Fruit fly (Drosophila melanogaster) whole organism, embryonic: ENCODE results near the gene CG1847.

Source experiments
- Adf1 ChIP-seq: fragments of 200-800 bp; sonication (Bioruptor generic); IDR thresholded peaks from 2 replicates; pipeline ENCODE4 v1.3.6; 2022; ENCODE audit warnings: missing biosample characterization, missing genetic modification characterization
- Awh ChIP-seq: fragments of 200-800 bp; sonication (Bioruptor generic); IDR thresholded peaks from 2 replicates; pipeline ENCODE4, ENCODE4 v1.3.6; 2022; ENCODE audit warnings: missing biosample characterization, missing genetic modification characterization
- Bdp1 ChIP-seq: fragments of 200-800 bp; sonication (Bioruptor generic); optimal IDR thresholded peaks from 3 replicates; lab custom pipeline; 2016; ENCODE audit warnings: missing biosample characterization, missing genetic modification characterization
- CG10267 ChIP-seq: fragments of 200-800 bp; sonication (Bioruptor generic); optimal IDR thresholded peaks from 2 replicates; lab custom pipeline; 2018; ENCODE audit warnings: missing biosample characterization, mild to moderate bottlenecking, missing genetic modification characterization, moderate library complexity
- CG12155 ChIP-seq: fragments of 200-800 bp; sonication (Bioruptor generic); optimal IDR thresholded peaks from 3 replicates; lab custom pipeline; 2016; ENCODE audit warnings: missing biosample characterization, missing genetic modification characterization
- CG12659 ChIP-seq: fragments of 200-800 bp; sonication (Bioruptor generic); optimal IDR thresholded peaks from 3 replicates; lab custom pipeline; 2017; ENCODE audit warnings: mild to moderate bottlenecking, missing biosample characterization, missing genetic modification reagents, missing genetic modification characterization
- CG12942 ChIP-seq: fragments of 200-800 bp; sonication (Bioruptor generic); optimal IDR thresholded peaks from 3 replicates; lab custom pipeline; 2016; ENCODE audit warnings: missing biosample characterization, missing genetic modification characterization
- CG13424 ChIP-seq: fragments of 200-800 bp; sonication (Bioruptor generic); optimal IDR thresholded peaks from 2 replicates; lab custom pipeline; 2019; ENCODE audit warnings: missing biosample characterization, mild to moderate bottlenecking, missing genetic modification characterization, moderate library complexity
- CG14710 ChIP-seq: fragments of 200-800 bp; sonication (Bioruptor generic); optimal IDR thresholded peaks from 3 replicates; lab custom pipeline; 2019; ENCODE audit warnings: missing biosample characterization, mild to moderate bottlenecking, missing genetic modification characterization, moderate library complexity
- CG15073 ChIP-seq: fragments of 200-800 bp; sonication (Bioruptor generic); optimal IDR thresholded peaks from 2 replicates; lab custom pipeline; 2016; ENCODE audit warnings: missing biosample characterization, missing genetic modification characterization
- CG15269 ChIP-seq: fragments of 200-800 bp; sonication (Bioruptor generic); optimal IDR thresholded peaks from 2 replicates; lab custom pipeline; 2018; ENCODE audit warnings: missing biosample characterization, mild to moderate bottlenecking, missing genetic modification characterization, moderate library complexity
- CG1602 ChIP-seq: fragments of 200-800 bp; sonication (Bioruptor generic); optimal IDR thresholded peaks from 3 replicates; lab custom pipeline; 2016; ENCODE audit warnings: missing biosample characterization, missing genetic modification characterization
- CG16813 ChIP-seq: fragments of 200-800 bp; sonication (Bioruptor generic); IDR thresholded peaks from 3 replicates; pipeline ENCODE4 v1.3.6; 2022; ENCODE audit warnings: missing biosample characterization, missing genetic modification characterization; ENCODE audit not compliant: partially characterized antibody
- CG17361 ChIP-seq: fragments of 200-800 bp; sonication (Bioruptor generic); IDR thresholded peaks from 3 replicates; pipeline ENCODE4 v1.3.6; 2022; ENCODE audit warnings: missing biosample characterization, missing genetic modification characterization
- CG17912 ChIP-seq: fragments of 200-800 bp; sonication (Bioruptor generic); optimal IDR thresholded peaks from 2 replicates; lab custom pipeline; 2018; ENCODE audit warnings: missing biosample characterization, mild to moderate bottlenecking, missing genetic modification characterization
- CG18262 ChIP-seq: fragments of 200-800 bp; optimal IDR thresholded peaks from 3 replicates; lab custom pipeline; 2019; ENCODE audit warnings: missing biosample characterization, mild to moderate bottlenecking, missing genetic modification characterization, moderate library complexity
- CG2116 ChIP-seq: fragments of 200-800 bp; sonication (Bioruptor generic); optimal IDR thresholded peaks from 3 replicates; lab custom pipeline; 2018; ENCODE audit warnings: missing biosample characterization, mild to moderate bottlenecking, missing genetic modification characterization
- CG31441 ChIP-seq: fragments of 200-800 bp; sonication (Bioruptor generic); IDR thresholded peaks from 2 replicates; pipeline ENCODE4 v1.3.6; 2022; ENCODE audit warnings: missing biosample characterization, missing genetic modification characterization
- CG3281 ChIP-seq: fragments of 200-800 bp; sonication (Bioruptor generic); optimal IDR thresholded peaks from 3 replicates; lab custom pipeline; 2017; ENCODE audit warnings: missing biosample characterization, mild to moderate bottlenecking, missing genetic modification characterization
- CG4282 ChIP-seq: fragments of 200-800 bp; sonication (Bioruptor generic); optimal IDR thresholded peaks from 2 replicates; lab custom pipeline; 2016; ENCODE audit warnings: missing biosample characterization, missing genetic modification characterization
- CG4328 ChIP-seq: fragments of 200-800 bp; sonication (Bioruptor generic); optimal IDR thresholded peaks from 3 replicates; lab custom pipeline; 2017; ENCODE audit warnings: missing biosample characterization, missing genetic modification reagents, missing genetic modification characterization
- CG7963 ChIP-seq: fragments of 200-800 bp; sonication (Bioruptor generic); IDR thresholded peaks from 3 replicates; pipeline ENCODE4 v1.3.6; 2022; ENCODE audit warnings: missing biosample characterization, missing genetic modification characterization; ENCODE audit not compliant: partially characterized antibody
- CG9876 ChIP-seq: fragments of 200-800 bp; sonication (Bioruptor generic); optimal IDR thresholded peaks from 2 replicates; lab custom pipeline; 2016; ENCODE audit warnings: missing biosample characterization, missing genetic modification characterization
- Camta ChIP-seq: fragments of 200-800 bp; sonication (Bioruptor generic); optimal IDR thresholded peaks from 2 replicates; lab custom pipeline; 2016; ENCODE audit warnings: missing biosample characterization, missing genetic modification characterization
- Dp ChIP-seq: fragments of 200-800 bp; sonication (Bioruptor generic); optimal IDR thresholded peaks from 2 replicates; lab custom pipeline; 2018; ENCODE audit warnings: missing biosample characterization, mild to moderate bottlenecking, missing genetic modification characterization, moderate library complexity
- HLH54F ChIP-seq: fragments of 200-800 bp; sonication (Bioruptor generic); optimal IDR thresholded peaks from 3 replicates; lab custom pipeline; 2016; ENCODE audit warnings: missing biosample characterization, missing genetic modification characterization
- Hr51 ChIP-seq, 2 experiments: fragments of 200-800 bp; sonication (Bioruptor generic); optimal IDR thresholded peaks; 2 replicates in 1 of 2; 3 replicates in 1 of 2; lab custom pipeline; 2016 to 2018; ENCODE audit warnings: missing biosample characterization in 2 of 2, missing genetic modification characterization in 2 of 2, mild to moderate bottlenecking in 1 of 2, moderate library complexity in 1 of 2
- Lhr ChIP-seq: fragments of 200-800 bp; sonication (Bioruptor generic); optimal IDR thresholded peaks from 3 replicates; lab custom pipeline; 2017; ENCODE audit warnings: mild to moderate bottlenecking, missing biosample characterization, missing genetic modification reagents, missing genetic modification characterization
- MBD-R2 ChIP-seq: fragments of 200-800 bp; sonication (Bioruptor generic); IDR thresholded peaks from 2 replicates; pipeline ENCODE4 v1.3.6; 2022; ENCODE audit warnings: missing biosample characterization, missing genetic modification characterization
- Max ChIP-seq: fragments of 200-800 bp; sonication (Bioruptor generic); optimal IDR thresholded peaks from 2 replicates; lab custom pipeline; 2016; ENCODE audit warnings: missing biosample characterization, mild to moderate bottlenecking, missing genetic modification characterization
- Med ChIP-seq: fragments of 200-800 bp; sonication (Bioruptor generic); peaks from one replicate; lab custom pipeline; 2016; ENCODE audit warnings: missing biosample characterization, missing genetic modification characterization, mild to moderate bottlenecking, inconsistent platforms, moderate library complexity
- Sry-β ChIP-seq: fragments of 200-800 bp; sonication (Bioruptor generic); optimal IDR thresholded peaks from 2 replicates; lab custom pipeline; 2018; ENCODE audit warnings: missing biosample characterization, mild to moderate bottlenecking, missing genetic modification characterization, moderate library complexity
- al ChIP-seq: fragments of 200-800 bp; sonication (Bioruptor generic); IDR thresholded peaks from 2 replicates; pipeline ENCODE4 v1.3.6; 2022; ENCODE audit warnings: missing biosample characterization, missing genetic modification characterization
- ato ChIP-seq: fragments of 200-800 bp; sonication (Bioruptor generic); IDR thresholded peaks from 2 replicates; pipeline ENCODE4 v1.3.6; 2022; ENCODE audit warnings: missing biosample characterization, missing genetic modification characterization; ENCODE audit not compliant: partially characterized antibody
- cg ChIP-seq: fragments of 200-800 bp; sonication (Bioruptor generic); optimal IDR thresholded peaks from 3 replicates; lab custom pipeline; 2019; ENCODE audit warnings: missing biosample characterization, mild to moderate bottlenecking, missing genetic modification characterization, moderate library complexity
- chif ChIP-seq, 2 experiments: fragments of 200-800 bp; sonication (Bioruptor generic); optimal IDR thresholded peaks; 3 replicates each; lab custom pipeline; 2016; ENCODE audit warnings: missing biosample characterization in 2 of 2, missing genetic modification characterization in 2 of 2
- chm ChIP-seq: fragments of 200-800 bp; sonication (Bioruptor generic); IDR thresholded peaks from 2 replicates; pipeline ENCODE4 v1.3.6; 2022; ENCODE audit warnings: missing biosample characterization, missing genetic modification characterization
- dmrt99B ChIP-seq: fragments of 200-800 bp; sonication (Bioruptor generic); optimal IDR thresholded peaks from 2 replicates; lab custom pipeline; 2018; ENCODE audit warnings: missing biosample characterization, mild to moderate bottlenecking, missing genetic modification characterization, moderate library complexity
- dpn ChIP-seq, 2 experiments: fragments of 200-800 bp; sonication (Bioruptor generic); optimal IDR thresholded peaks; 3 replicates each; lab custom pipeline; 2016; ENCODE audit warnings: missing biosample characterization in 2 of 2, missing genetic modification characterization in 2 of 2
- ftz-f1 ChIP-seq: fragments of 200-800 bp; sonication (Bioruptor generic); optimal IDR thresholded peaks from 2 replicates; lab custom pipeline; 2016; ENCODE audit warnings: missing biosample characterization, missing genetic modification characterization
- ind ChIP-seq: fragments of 200-800 bp; sonication (Bioruptor generic); optimal IDR thresholded peaks from 3 replicates; lab custom pipeline; 2016; ENCODE audit warnings: missing biosample characterization, missing genetic modification characterization
- inv ChIP-seq: fragments of 200-800 bp; sonication (Bioruptor generic); IDR thresholded peaks from 2 replicates; pipeline ENCODE4 v1.3.6; 2022; ENCODE audit warnings: missing biosample characterization, missing genetic modification characterization; ENCODE audit not compliant: partially characterized antibody
- jigr1 ChIP-seq: fragments of 200-800 bp; sonication (Bioruptor generic); IDR thresholded peaks from 3 replicates; pipeline ENCODE4 v1.3.6; 2022; ENCODE audit warnings: missing biosample characterization, missing genetic modification characterization
- kay ChIP-seq: fragments of 200-800 bp; sonication (Bioruptor generic); optimal IDR thresholded peaks from 2 replicates; lab custom pipeline; 2016; ENCODE audit warnings: missing biosample characterization, missing genetic modification characterization
- mld ChIP-seq: fragments of 200-800 bp; sonication (Bioruptor generic); IDR thresholded peaks from 3 replicates; pipeline ENCODE4 v1.3.6; 2022; ENCODE audit warnings: missing biosample characterization, missing genetic modification characterization; ENCODE audit not compliant: partially characterized antibody
- slbo ChIP-seq: fragments of 200-800 bp; sonication (Bioruptor generic); IDR thresholded peaks from 2 replicates; pipeline ENCODE4 v1.3.6; 2022; ENCODE audit warnings: missing biosample characterization, missing genetic modification characterization
- trem ChIP-seq: fragments of 200-800 bp; optimal IDR thresholded peaks from 3 replicates; lab custom pipeline; 2019; ENCODE audit warnings: missing biosample characterization, mild to moderate bottlenecking, missing genetic modification characterization, moderate library complexity

Gene CG1847

dm6 chrX:11852310-11852709 is 16.7 kb upstream of the CG1847 start, which contains the start of gene p24-1 (continued):
- TF ChIP-seq CG17361 (GFP tag; lab: Robert Waterston, UW) = 0 out of 3 replicates have a peak, but pooled peaks have one; percentile 13
- peak; percentile 40 for TF ChIP-seq CG12942 (GFP tag; lab: Kevin White, UChicago)
- peak; percentile 68 for TF ChIP-seq CG14710 (tag; lab: Kevin White, UChicago)
- TF ChIP-seq CG15269 (tag; lab: Kevin White, UChicago) = peak; percentile 23
- peak; percentile 9 for TF ChIP-seq ftz-f1 (GFP tag; lab: Kevin White, UChicago)
- TF ChIP-seq Adf1 (GFP tag; lab: Robert Waterston, UW) = no peak
- TF ChIP-seq Med (GFP tag; lab: Kevin White, UChicago) = peak; percentile 95
- TF ChIP-seq inv (GFP tag; lab: Robert Waterston, UW) = peak; percentile 82
- TF ChIP-seq mld = peak; percentile 81
- TF ChIP-seq dpn (GFP tag; optimal IDR thresholded peaks at IDR 0.05; lab: Kevin White, UChicago) = peak; percentile 51 to 64
- TF ChIP-seq kay (GFP tag; lab: Kevin White, UChicago) = peak; percentile 48
- peak; percentile 73 for TF ChIP-seq CG12155 (GFP tag; lab: Kevin White, UChicago)
- TF ChIP-seq CG1602 (GFP tag; lab: Kevin White, UChicago) = peak; percentile 13
- TF ChIP-seq chif (GFP tag; optimal IDR thresholded peaks at IDR 0.05; lab: Kevin White, UChicago) = peak in 1 of 2 experiments; percentile 31
- TF ChIP-seq ato = peak; percentile 83
- TF ChIP-seq dmrt99B (tag; lab: Kevin White, UChicago) = no peak
- peak; percentile 7 for TF ChIP-seq CG18262 (tag; lab: Kevin White, UChicago)
- TF ChIP-seq chm (GFP tag; lab: Robert Waterston, UW) = 0 out of 2 replicates have a peak, but pooled peaks have one; percentile 44
- TF ChIP-seq Bdp1 (GFP tag; lab: Kevin White, UChicago) = peak; percentile 19
- no peak for TF ChIP-seq jigr1
- peak; percentile 22 for TF ChIP-seq CG3281 (GFP tag; lab: Kevin White, UChicago)
- peak; percentile 11 for TF ChIP-seq Lhr
- TF ChIP-seq Awh = no peak
- TF ChIP-seq HLH54F (GFP tag; lab: Kevin White, UChicago) = peak; percentile 62
- TF ChIP-seq trem (tag; lab: Kevin White, UChicago) = peak; percentile 54
- TF ChIP-seq CG4328 (GFP tag; lab: Kevin White, UChicago) = no peak
- peak; percentile 74 for TF ChIP-seq CG7963 (GFP tag; lab: Robert Waterston, UW)
- peak; percentile 0 for TF ChIP-seq Camta
- TF ChIP-seq CG16813 (GFP tag; lab: Robert Waterston, UW) = peak; percentile 85
- TF ChIP-seq CG17912 (GFP tag; lab: Kevin White, UChicago) = peak; percentile 15
- peak; percentile 23 for TF ChIP-seq CG13424 (tag; lab: Kevin White, UChicago)
- 0 out of 2 replicates have a peak, but pooled peaks have one; percentile 11 for TF ChIP-seq al
- peak; percentile 37 for TF ChIP-seq ind (GFP tag; lab: Kevin White, UChicago)
- TF ChIP-seq slbo (GFP tag; lab: Robert Waterston, UW) = peak; percentile 81
- no peak for TF ChIP-seq Max (GFP tag; lab: Kevin White, UChicago)
- peak; percentile 63 for TF ChIP-seq Sry-β
- TF ChIP-seq MBD-R2 = peak; percentile 81
- TF ChIP-seq cg (GFP tag; lab: Kevin White, UChicago) = no peak
- TF ChIP-seq CG2116 (GFP tag; lab: Kevin White, UChicago) = peak; percentile 90
- TF ChIP-seq CG9876 (GFP tag; lab: Kevin White, UChicago) = peak; percentile 11
- peak; percentile 67 for TF ChIP-seq CG12659 (GFP tag; lab: Kevin White, UChicago)
- TF ChIP-seq CG10267 = peak; percentile 95
- peak in 1 of 2 experiments; percentile 49 for TF ChIP-seq Hr51 (GFP tag; optimal IDR thresholded peaks at IDR 0.05; lab: Kevin White, UChicago)
- no peak for TF ChIP-seq CG4282 (GFP tag; lab: Kevin White, UChicago)
- TF ChIP-seq Dp = peak; percentile 93
- TF ChIP-seq CG15073 (GFP tag; lab: Kevin White, UChicago) = no peak
- TF ChIP-seq CG31441 = peak; percentile 40; the same call in 1 of the 2 replicates
